Worm (Caenorhabditis elegans) whole organism, L3 larva: ENCODE results near the gene C06B8.2.

Source experiments
- R02D3.7 ChIP-seq: fragments of 150-350 bp; optimal IDR thresholded peaks from 2 replicates; lab custom pipeline; 2014; ENCODE audit warnings: missing biosample characterization, missing genetic modification characterization
- ZK546.5 ChIP-seq: sonication (generic microtip); optimal IDR thresholded peaks from 2 replicates; lab custom pipeline; 2017; ENCODE audit warnings: missing biosample characterization, missing genetic modification characterization
- aly-2 ChIP-seq: fragments of 150-350 bp; optimal IDR thresholded peaks from 2 replicates; lab custom pipeline; 2014; ENCODE audit warnings: missing biosample characterization, missing genetic modification characterization
- ama-1 ChIP-seq: fragments of 150-350 bp; optimal IDR thresholded peaks from 2 replicates; lab custom pipeline; 2018
- ceh-82 ChIP-seq: fragments of 150-350 bp; optimal IDR thresholded peaks from 2 replicates; lab custom pipeline; 2014; ENCODE audit warnings: missing biosample characterization, missing genetic modification characterization
- daf-12 ChIP-seq: fragments of 150-350 bp; optimal IDR thresholded peaks from 2 replicates; lab custom pipeline; 2014; ENCODE audit warnings: missing biosample characterization, missing genetic modification reagents, missing genetic modification characterization
- egl-27 ChIP-seq: sonication (generic microtip); optimal IDR thresholded peaks from 4 replicates; lab custom pipeline; 2017; ENCODE audit warnings: missing biosample characterization, missing genetic modification reagents, missing genetic modification characterization
- elt-1 ChIP-seq: fragments of 150-350 bp; optimal IDR thresholded peaks from 2 replicates; lab custom pipeline; 2014; ENCODE audit warnings: missing biosample characterization, missing genetic modification characterization
- elt-2 ChIP-seq: sonication (generic microtip); optimal IDR thresholded peaks from 2 replicates; lab custom pipeline; 2016; ENCODE audit warnings: missing genetic modification reagents, mild to moderate bottlenecking, missing genetic modification characterization, missing compliant biosample characterization
- elt-3 ChIP-seq, 3 experiments: fragments of 150-350 bp in 1 of 3; sonication (generic microtip) in 2 of 3; optimal IDR thresholded peaks; 2 replicates in 2 of 3; 4 replicates in 1 of 3; lab custom pipeline; 2014 to 2017; ENCODE audit warnings: missing biosample characterization in 3 of 3, missing genetic modification characterization in 3 of 3
- eor-1 ChIP-seq, 2 experiments: fragments of 150-350 bp; optimal IDR thresholded peaks; 2 replicates each; lab custom pipeline; 2014 to 2018; ENCODE audit warnings: missing biosample characterization in 2 of 2, missing genetic modification characterization in 2 of 2
- fkh-10 ChIP-seq: sonication (generic microtip); optimal IDR thresholded peaks from 2 replicates; lab custom pipeline; 2017; ENCODE audit warnings: missing biosample characterization, missing genetic modification reagents, missing genetic modification characterization
- fkh-2 ChIP-seq: fragments of 150-350 bp; optimal IDR thresholded peaks from 2 replicates; lab custom pipeline; 2014; ENCODE audit warnings: missing biosample characterization, missing genetic modification reagents, missing genetic modification characterization
- hmg-11 ChIP-seq: sonication (generic microtip); optimal IDR thresholded peaks from 2 replicates; lab custom pipeline; 2016; ENCODE audit warnings: missing genetic modification characterization, missing compliant biosample characterization
- jun-1 ChIP-seq: fragments of 150-350 bp; optimal IDR thresholded peaks from 2 replicates; lab custom pipeline; 2014; ENCODE audit warnings: missing biosample characterization, missing genetic modification reagents, missing genetic modification characterization
- lin-15B ChIP-seq: fragments of 150-350 bp; optimal IDR thresholded peaks from 2 replicates; lab custom pipeline; 2014; ENCODE audit warnings: missing biosample characterization, missing genetic modification characterization
- lsy-12 ChIP-seq: sonication (generic microtip); optimal IDR thresholded peaks from 2 replicates; lab custom pipeline; 2016; ENCODE audit warnings: mild to moderate bottlenecking, missing genetic modification characterization, missing compliant biosample characterization
- mdl-1 ChIP-seq: fragments of 150-350 bp; optimal IDR thresholded peaks from 2 replicates; lab custom pipeline; 2014; ENCODE audit warnings: missing biosample characterization, missing genetic modification characterization
- mml-1 ChIP-seq: fragments of 150-350 bp; sonication (generic microtip); optimal IDR thresholded peaks from 3 replicates; lab custom pipeline; 2014; ENCODE audit warnings: missing biosample characterization, missing genetic modification characterization
- nfya-1 ChIP-seq: sonication (generic microtip); optimal IDR thresholded peaks from 2 replicates; lab custom pipeline; 2017; ENCODE audit warnings: missing genetic modification characterization, mild to moderate bottlenecking, missing compliant biosample characterization, antibody characterized with exemption, moderate library complexity; ENCODE audit not compliant: insufficient read depth
- nhr-11 ChIP-seq: fragments of 150-350 bp; optimal IDR thresholded peaks from 2 replicates; lab custom pipeline; 2014; ENCODE audit warnings: missing biosample characterization, missing genetic modification characterization
- nhr-12 ChIP-seq: fragments of 150-350 bp; optimal IDR thresholded peaks from 2 replicates; lab custom pipeline; 2014; ENCODE audit warnings: missing biosample characterization, missing genetic modification characterization
- nhr-23 ChIP-seq: fragments of 150-350 bp; optimal IDR thresholded peaks from 2 replicates; lab custom pipeline; 2014; ENCODE audit warnings: missing biosample characterization, missing genetic modification reagents, missing genetic modification characterization
- nhr-237 ChIP-seq: fragments of 150-350 bp; optimal IDR thresholded peaks from 2 replicates; lab custom pipeline; 2014; ENCODE audit warnings: missing biosample characterization, missing genetic modification characterization
- nhr-25 ChIP-seq: sonication (generic microtip); optimal IDR thresholded peaks from 2 replicates; lab custom pipeline; 2017; ENCODE audit warnings: missing biosample characterization, missing genetic modification characterization
- nhr-28 ChIP-seq: fragments of 150-350 bp; optimal IDR thresholded peaks from 2 replicates; lab custom pipeline; 2014; ENCODE audit warnings: missing biosample characterization, missing genetic modification characterization
- nhr-43 ChIP-seq: sonication (generic microtip); optimal IDR thresholded peaks from 2 replicates; lab custom pipeline; 2016; ENCODE audit warnings: mild to moderate bottlenecking, missing genetic modification characterization, missing compliant biosample characterization; ENCODE audit not compliant: poor library complexity, severe bottlenecking
- nhr-67 ChIP-seq: fragments of 150-350 bp; optimal IDR thresholded peaks from 2 replicates; lab custom pipeline; 2014; ENCODE audit warnings: missing biosample characterization, missing genetic modification characterization
- nhr-76 ChIP-seq: fragments of 150-350 bp; sonication (generic microtip); optimal IDR thresholded peaks from 5 replicates; lab custom pipeline; 2014; ENCODE audit warnings: missing biosample characterization, missing genetic modification characterization
- nhr-77 ChIP-seq: fragments of 150-350 bp; optimal IDR thresholded peaks from 2 replicates; lab custom pipeline; 2014; ENCODE audit warnings: missing biosample characterization, missing genetic modification characterization
- pha-4 ChIP-seq: fragments of 150-350 bp; optimal IDR thresholded peaks from 2 replicates; lab custom pipeline; 2014; ENCODE audit warnings: missing biosample characterization, missing genetic modification reagents, missing genetic modification characterization
- pqm-1 ChIP-seq: fragments of 150-350 bp; optimal IDR thresholded peaks from 2 replicates; lab custom pipeline; 2017; ENCODE audit warnings: missing biosample characterization, missing genetic modification characterization, inconsistent platforms
- sea-2 ChIP-seq: fragments of 150-350 bp; sonication (generic microtip); optimal IDR thresholded peaks from 4 replicates; lab custom pipeline; 2014; ENCODE audit warnings: missing biosample characterization, missing genetic modification reagents, missing genetic modification characterization
- skn-1 ChIP-seq: fragments of 150-350 bp; optimal IDR thresholded peaks from 2 replicates; lab custom pipeline; 2014; ENCODE audit warnings: missing biosample characterization, missing genetic modification characterization
- snpc-4 ChIP-seq: fragments of 150-350 bp; optimal IDR thresholded peaks from 2 replicates; lab custom pipeline; 2014; ENCODE audit warnings: missing biosample characterization, missing genetic modification characterization
- tbx-2 ChIP-seq: sonication (generic microtip); optimal IDR thresholded peaks from 2 replicates; lab custom pipeline; 2016; ENCODE audit warnings: mild to moderate bottlenecking, missing genetic modification characterization, missing compliant biosample characterization
- unc-39 ChIP-seq: sonication (generic microtip); optimal IDR thresholded peaks from 4 replicates; lab custom pipeline; 2017; ENCODE audit warnings: missing biosample characterization, missing genetic modification characterization
- ztf-11 ChIP-seq: fragments of 150-350 bp; optimal IDR thresholded peaks from 2 replicates; lab custom pipeline; 2014; ENCODE audit warnings: missing biosample characterization, missing genetic modification characterization

Gene C06B8.2

DNA sequence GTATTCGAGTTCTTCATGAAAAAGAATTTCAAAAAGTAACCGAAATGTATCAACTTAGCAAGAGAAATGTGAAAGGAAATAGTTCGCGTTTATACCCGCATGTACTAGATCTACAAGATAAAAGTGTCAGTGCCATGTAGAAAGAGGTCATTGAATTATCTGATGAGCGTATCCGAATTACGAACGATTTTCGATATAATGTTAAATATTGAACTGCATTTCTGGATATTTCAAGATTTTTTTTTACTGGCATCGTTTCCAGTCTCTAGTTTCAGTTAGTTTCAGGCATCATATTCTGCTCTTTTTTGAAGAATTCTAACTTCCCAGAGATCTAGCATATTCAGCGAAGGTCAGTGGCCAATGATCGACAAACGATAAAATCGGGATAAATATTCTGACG is 2.8 kb upstream of the C06B8.2 start, which contains the start of gene nhr-150:
Gene nhr-150, minus strand, starts transcription at position 92 of the 400 bp plus-strand sequence.
- TF ChIP-seq nhr-23 (tag; lab: Kevin White, UChicago) (no peak), elt-1 (tag; lab: Kevin White, UChicago) (peak; percentile 34)

DNA sequence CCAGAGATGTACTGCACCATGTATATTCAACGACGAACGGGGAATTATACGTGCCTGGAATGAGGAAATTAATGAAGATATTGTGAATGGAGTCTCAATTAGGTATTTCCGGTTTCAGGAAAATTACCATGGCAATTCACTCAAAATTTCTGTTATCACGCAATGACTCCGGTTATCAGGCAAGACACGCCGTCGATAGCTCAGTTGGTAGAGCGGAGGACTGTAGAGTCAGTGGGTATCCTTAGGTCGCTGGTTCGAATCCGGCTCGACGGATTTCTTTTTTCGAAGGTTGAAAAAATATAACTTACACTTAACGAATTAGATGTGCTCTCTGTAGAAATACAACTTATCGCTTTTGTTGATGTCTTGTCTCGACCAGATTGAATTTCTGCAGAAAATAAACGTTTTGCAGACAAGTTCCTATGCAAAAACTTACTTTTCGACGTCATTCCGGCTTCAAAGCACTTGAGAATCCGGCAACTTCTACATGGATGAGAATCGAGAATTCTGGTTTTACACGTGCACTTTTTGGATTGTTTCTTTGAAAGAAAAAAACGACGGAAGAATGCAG is 2.0 kb upstream of the C06B8.2 start:
- TF ChIP-seq pqm-1 (tag; lab: Kevin White, UChicago) (peak; percentile 1), ZK546.5 (no peak), elt-2 (peak; percentile 33), tbx-2 (tag; lab: Kevin White, UChicago) (no peak), hmg-11 (tag; lab: Kevin White, UChicago) (no peak)

DNA sequence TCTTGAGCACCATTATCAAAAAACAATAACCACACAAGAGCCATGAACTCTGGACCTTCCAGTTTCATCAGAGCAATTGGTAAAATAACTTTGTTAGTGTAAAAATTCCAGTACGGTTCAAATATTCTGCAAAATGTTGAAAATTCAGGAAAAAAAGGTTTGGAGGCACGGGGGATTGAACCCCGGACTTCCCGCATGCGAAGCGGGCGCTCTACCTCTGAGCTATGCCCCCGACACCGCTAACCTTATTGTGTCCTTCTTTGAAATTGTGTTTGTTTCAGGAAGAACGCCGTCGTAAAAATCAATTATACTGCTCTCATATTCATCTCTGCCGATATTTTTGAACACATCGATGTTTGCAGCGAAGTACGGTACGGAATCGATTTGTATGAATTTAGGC is 1.3 kb upstream of the C06B8.2 start:
- TF ChIP-seq fkh-10 (GFP tag; lab: Kevin White, UChicago) (no peak), unc-39 (tag; lab: Kevin White, UChicago) (no peak), nhr-12 (tag; lab: Kevin White, UChicago) (no peak), ztf-11 (tag; lab: Kevin White, UChicago) (no peak), nhr-77 (tag; lab: Kevin White, UChicago) (no peak), pha-4 (tag; lab: Kevin White, UChicago) (no peak), tbx-2 (tag; lab: Kevin White, UChicago) (no peak), R02D3.7 (tag; lab: Kevin White, UChicago) (no peak)
- TF ChIP-seq, all 47 proteins: peak for 0

DNA sequence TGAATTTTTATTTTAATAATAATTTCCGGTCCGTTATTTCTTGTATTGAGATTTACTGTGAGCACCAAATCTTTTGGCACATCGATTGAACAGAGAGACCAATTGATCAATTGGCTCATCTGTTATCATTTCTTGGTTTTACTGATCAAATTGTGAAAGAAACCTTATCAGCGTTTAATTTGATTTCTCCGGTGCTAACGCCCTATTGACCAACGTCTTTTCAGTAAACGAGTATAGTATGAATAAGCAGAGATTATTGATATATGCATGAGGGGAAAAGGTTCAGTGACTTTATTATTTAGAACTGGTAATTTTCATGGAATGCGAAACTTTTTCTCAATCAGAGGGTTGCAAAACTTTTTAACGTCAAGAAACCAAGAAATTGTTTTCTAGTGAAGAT is 558 bp upstream of the C06B8.2 start:
- TF ChIP-seq lsy-12 (tag; lab: Kevin White, UChicago): no peak
- TF ChIP-seq elt-2: peak; percentile 45
- TF ChIP-seq mml-1: no peak
- peak; percentile 68 for TF ChIP-seq pqm-1 (tag; lab: Kevin White, UChicago)

DNA sequence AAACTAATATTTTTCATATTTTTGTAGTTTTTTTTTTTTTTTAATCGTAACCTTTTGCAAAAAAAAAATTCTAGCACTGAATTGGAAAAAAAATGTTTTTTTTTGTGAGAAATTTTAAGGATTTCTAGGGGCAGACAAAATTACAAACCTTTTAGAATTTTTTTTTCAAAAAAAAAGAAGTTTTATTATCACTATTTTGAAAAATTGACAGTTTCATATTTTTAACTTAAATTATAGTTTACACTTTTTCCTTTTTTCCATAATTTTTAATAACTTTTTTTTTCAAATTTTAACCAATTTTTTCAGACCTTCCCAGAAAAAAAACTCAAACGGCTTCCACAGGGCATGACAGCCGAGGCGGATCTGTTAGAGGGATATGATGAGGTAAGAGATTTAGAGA is 7.5 kb downstream of the C06B8.2 start, which contains the start of gene dpf-1:
Gene dpf-1, plus strand, starts transcription at position 301 of the 400 bp plus-strand sequence.
- TF ChIP-seq elt-2 (no peak), nhr-67 (tag; lab: Kevin White, UChicago) (no peak), pha-4 (tag; lab: Kevin White, UChicago) (no peak), aly-2 (tag; lab: Kevin White, UChicago) (no peak), nhr-28 (no peak), nhr-76 (tag; lab: Kevin White, UChicago) (no peak), ama-1 (lab: Kevin White, UChicago) (no peak), egl-27 (tag; lab: Kevin White, UChicago) (no peak), skn-1 (no peak), unc-39 (tag; lab: Kevin White, UChicago) (no peak), nhr-25 (no peak), daf-12 (tag; lab: Kevin White, UChicago) (no peak), elt-3 (tag; optimal IDR thresholded peaks at IDR 0.05; lab: Kevin White, UChicago) (no peak), lin-15B (tag; lab: Kevin White, UChicago) (no peak)

DNA sequence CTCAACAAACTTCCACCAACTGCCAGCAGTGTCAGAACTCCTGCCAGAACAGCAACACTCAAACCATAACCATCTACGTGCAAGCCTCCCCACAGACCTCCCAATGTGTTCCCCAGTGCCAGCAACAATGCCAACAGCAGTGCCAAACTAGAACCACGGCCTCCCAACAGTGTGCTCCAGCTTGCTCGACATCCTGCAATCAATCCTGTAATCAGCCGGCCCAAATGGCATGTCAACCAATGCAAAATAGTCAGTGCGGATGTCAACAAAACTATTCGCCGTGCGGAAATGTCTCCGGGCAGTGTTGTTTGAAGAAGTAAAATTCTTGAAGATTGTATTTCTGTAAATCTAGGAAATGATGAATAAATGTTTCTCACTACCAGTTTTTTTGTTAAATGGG is 11.8 kb downstream of the C06B8.2 start:
- no peak for TF ChIP-seq nhr-23 (tag; lab: Kevin White, UChicago)
- no peak for TF ChIP-seq ama-1 (lab: Kevin White, UChicago)
- no peak for TF ChIP-seq fkh-2 (tag; lab: Kevin White, UChicago)
- TF ChIP-seq lin-15B (tag; lab: Kevin White, UChicago): no peak
- no peak for TF ChIP-seq nhr-11 (tag; lab: Kevin White, UChicago)
- TF ChIP-seq fkh-10 (GFP tag; lab: Kevin White, UChicago): no peak
- no peak for TF ChIP-seq pha-4 (tag; lab: Kevin White, UChicago)
- TF ChIP-seq mml-1: no peak
- TF ChIP-seq elt-2: no peak
- TF ChIP-seq sea-2: no peak

DNA sequence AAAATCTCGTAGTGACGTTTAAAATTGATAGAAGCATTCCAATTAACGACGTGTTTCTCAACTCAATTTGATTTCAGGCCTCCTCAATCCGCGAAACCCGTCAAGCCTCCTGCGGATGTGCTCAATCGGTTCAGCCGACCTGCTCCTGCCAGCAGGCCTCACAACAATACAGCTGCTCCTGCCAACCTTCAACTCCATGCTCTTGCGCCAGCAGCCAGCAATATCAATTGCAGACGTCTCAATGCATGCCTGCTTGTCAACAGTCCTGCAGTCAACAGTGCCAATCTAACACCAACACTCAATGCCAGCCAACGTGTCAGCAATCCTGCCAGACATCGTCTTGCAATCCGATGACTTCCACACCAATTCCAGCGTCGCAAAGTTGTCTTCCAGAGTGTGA is 12.5 kb downstream of the C06B8.2 start:
- TF ChIP-seq nhr-237: no peak
- no peak for TF ChIP-seq R02D3.7 (tag; lab: Kevin White, UChicago)
- no peak for TF ChIP-seq eor-1 (tag; optimal IDR thresholded peaks at IDR 0.05; lab: Kevin White, UChicago)
- TF ChIP-seq nfya-1 (tag; lab: Kevin White, UChicago): no peak
- TF ChIP-seq nhr-43: no peak
- TF ChIP-seq hmg-11 (tag; lab: Kevin White, UChicago): no peak
- no peak for TF ChIP-seq daf-12 (tag; lab: Kevin White, UChicago)
- no peak for TF ChIP-seq aly-2 (tag; lab: Kevin White, UChicago)
- TF ChIP-seq pqm-1 (tag; lab: Kevin White, UChicago): no peak
- TF ChIP-seq ZK546.5: no peak
- TF ChIP-seq nhr-11 (tag; lab: Kevin White, UChicago): no peak
- no peak for TF ChIP-seq jun-1 (tag; lab: Kevin White, UChicago)
- no peak for TF ChIP-seq ama-1 (lab: Kevin White, UChicago)
- no peak for TF ChIP-seq fkh-10 (GFP tag; lab: Kevin White, UChicago)
- TF ChIP-seq nhr-67 (tag; lab: Kevin White, UChicago): no peak
- TF ChIP-seq nhr-23 (tag; lab: Kevin White, UChicago): no peak
- TF ChIP-seq mdl-1: no peak
- TF ChIP-seq snpc-4 (tag; lab: Kevin White, UChicago): no peak
- TF ChIP-seq sea-2: no peak
- no peak for TF ChIP-seq ceh-82
